Fruit fly (Drosophila melanogaster) whole organism, wandering third instar larva: ENCODE measurements around the gene CG1575.

ENCODE experiments used
- Abd-B ChIP-seq: fragments of >200 bp; optimal IDR thresholded peaks from 2 replicates; lab custom pipeline; 2017; ENCODE audit warnings: missing biosample characterization, missing genetic modification characterization
- CrebA ChIP-seq: fragments of 200-800 bp; sonication (Bioruptor generic); optimal IDR thresholded peaks from 2 replicates; lab custom pipeline; 2016; ENCODE audit warnings: missing biosample characterization, mild to moderate bottlenecking, missing genetic modification characterization, borderline replicate concordance
- Jra ChIP-seq: sonication (Bioruptor generic); optimal IDR thresholded peaks from 2 replicates; lab custom pipeline; 2016; ENCODE audit warnings: missing biosample characterization, missing genetic modification characterization
- Myc ChIP-seq: fragments of >200 bp; optimal IDR thresholded peaks from 2 replicates; lab custom pipeline; 2017
- dl ChIP-seq, 2 experiments: fragments of 175-275, 200-275 bp in 1 of 2; fragments of 200-275 bp in 1 of 2; sonication (Bioruptor generic); optimal IDR thresholded peaks; lab custom pipeline; 2018; ENCODE audit warnings: mild to moderate bottlenecking in 2 of 2, missing biosample characterization in 2 of 2, missing genetic modification characterization in 2 of 2, moderate library complexity in 2 of 2; ENCODE audit not compliant: partially characterized antibody in 2 of 2, insufficient read depth in 1 of 2
- dsf ChIP-seq: sonication (Bioruptor generic); optimal IDR thresholded peaks from 2 replicates; lab custom pipeline; 2016; ENCODE audit warnings: missing biosample characterization, missing genetic modification characterization, borderline replicate concordance
- sv ChIP-seq: fragments of 200-800 bp; sonication (Bioruptor generic); optimal IDR thresholded peaks from 3 replicates; lab custom pipeline; 2016; ENCODE audit warnings: missing biosample characterization, missing genetic modification characterization
- woc ChIP-seq: sonication (Bioruptor generic); optimal IDR thresholded peaks from 2 replicates; lab custom pipeline; 2016; ENCODE audit warnings: missing biosample characterization, mild to moderate bottlenecking, missing genetic modification characterization

- TF ChIP-seq Myc (lab: Kevin White, UChicago) = peak; percentile 48
- no peak for TF ChIP-seq dsf
- no peak for TF ChIP-seq sv
- TF ChIP-seq dl (GFP tag; optimal IDR thresholded peaks at IDR 0.05; lab: Kevin White, UChicago; ENCODE audit: insufficient read depth in 1 of 2, partially characterized antibody in 2 of 2) = no peak
- TF ChIP-seq Abd-B = no peak
- TF ChIP-seq CrebA (GFP tag; lab: Kevin White, UChicago) = no peak
- TF ChIP-seq woc (GFP tag; lab: Kevin White, UChicago) = no peak
- TF ChIP-seq Jra (GFP tag; lab: Kevin White, UChicago) = no peak
Measured at dm6 chrX:8115717-8116311, 998 bp upstream of the CG1575 start, which contains the start of gene Gclc.
